Worm (Caenorhabditis elegans) whole organism, L4 larva: Measurements from ENCODE around the gene kcc-3.

Experiments
- F49E8.2 ChIP-seq: sonication (generic microtip); optimal IDR thresholded peaks from 2 replicates; lab custom pipeline; 2016; ENCODE audit warnings: missing compliant biosample characterization, mild to moderate bottlenecking, missing genetic modification characterization, borderline replicate concordance
- Y48G9A.11 ChIP-seq: fragments of 200-800 bp; sonication (Bioruptor generic); IDR thresholded peaks from 2 replicates; pipeline ENCODE4 v1.3.6; 2022; ENCODE audit warnings: missing genetic modification reagents, missing genetic modification characterization, missing compliant biosample characterization
- ama-1 ChIP-seq: fragments of 150-350 bp; optimal IDR thresholded peaks from 2 replicates; lab custom pipeline; 2014; ENCODE audit warnings: inconsistent platforms, mixed read lengths
- daf-8 ChIP-seq: fragments of 200-800 bp; sonication (Bioruptor generic); IDR thresholded peaks from 2 replicates; pipeline ENCODE4 v1.3.6; 2022; ENCODE audit warnings: missing genetic modification characterization, missing compliant biosample characterization
- egl-27 ChIP-seq: sonication (generic microtip); optimal IDR thresholded peaks from 3 replicates; lab custom pipeline; 2017; ENCODE audit warnings: missing biosample characterization, missing genetic modification reagents, missing genetic modification characterization
- nhr-76 ChIP-seq: fragments of 150-350 bp; optimal IDR thresholded peaks from 2 replicates; lab custom pipeline; 2014; ENCODE audit warnings: missing biosample characterization, missing genetic modification characterization
- snpc-1.2 ChIP-seq: fragments of 200-800 bp; sonication (Bioruptor generic); IDR thresholded peaks from 2 replicates; pipeline ENCODE4 v1.3.6; 2022; ENCODE audit warnings: missing genetic modification reagents, missing genetic modification characterization, missing compliant biosample characterization
- spr-1 ChIP-seq: sonication (generic microtip); optimal IDR thresholded peaks from 2 replicates; lab custom pipeline; 2016; ENCODE audit warnings: mild to moderate bottlenecking, missing genetic modification characterization, missing compliant biosample characterization

ce11 chrII:7405262-7405661 is 28.8 kb downstream of the kcc-3 start:
- TF ChIP-seq spr-1 = no peak
- TF ChIP-seq ama-1 (lab: Kevin White, UChicago) = no peak
- TF ChIP-seq snpc-1.2 = no peak
- TF ChIP-seq egl-27 (tag; lab: Kevin White, UChicago) = no peak
- TF ChIP-seq nhr-76 (tag; lab: Kevin White, UChicago) = no peak
- TF ChIP-seq daf-8 (GFP tag; lab: Robert Waterston, UW) = no peak
- TF ChIP-seq Y48G9A.11 (GFP tag; lab: Robert Waterston, UW) = no peak
- no peak for TF ChIP-seq F49E8.2 (tag; lab: Kevin White, UChicago)
